Worm (Caenorhabditis elegans) whole organism, early embryonic: Measurements from ENCODE around the gene Y55F3BR.6.

Experiments used
- ets-7 ChIP-seq: sonication (generic microtip); optimal IDR thresholded peaks from 2 replicates; lab custom pipeline; 2016; ENCODE audit warnings: missing genotype, missing genetic modification characterization, missing compliant biosample characterization
- pes-1 ChIP-seq: fragments of 200-800 bp; sonication (Bioruptor generic); IDR thresholded peaks from 2 replicates; pipeline ENCODE4 v1.3.6; 2022; ENCODE audit warnings: missing genetic modification reagents, missing genetic modification characterization, missing compliant biosample characterization

ce11 chrIV:800518-800917 lies 41.4 kb downstream of the Y55F3BR.6 start, which contains the start of gene mrpl-46:
- TF ChIP-seq pes-1 (GFP tag; lab: Robert Waterston, UW) (no peak), ets-7 (no peak)
